Worm (Caenorhabditis elegans) whole organism, L3 larva: ENCODE results near the gene Y32B12B.8.

Source experiments
- ceh-28 ChIP-seq: fragments of 150-350 bp; optimal IDR thresholded peaks from 2 replicates; lab custom pipeline; 2014; ENCODE audit warnings: missing biosample characterization, missing genetic modification reagents, missing genetic modification characterization
- elt-2 ChIP-seq: sonication (generic microtip); optimal IDR thresholded peaks from 2 replicates; lab custom pipeline; 2016; ENCODE audit warnings: missing genetic modification reagents, mild to moderate bottlenecking, missing genetic modification characterization, missing compliant biosample characterization
- elt-3 ChIP-seq, 3 experiments: fragments of 150-350 bp in 1 of 3; sonication (generic microtip) in 2 of 3; optimal IDR thresholded peaks; 2 replicates in 2 of 3; 4 replicates in 1 of 3; lab custom pipeline; 2014 to 2017; ENCODE audit warnings: missing biosample characterization in 3 of 3, missing genetic modification characterization in 3 of 3
- eor-1 ChIP-seq, 2 experiments: fragments of 150-350 bp; optimal IDR thresholded peaks; 2 replicates each; lab custom pipeline; 2014 to 2018; ENCODE audit warnings: missing biosample characterization in 2 of 2, missing genetic modification characterization in 2 of 2
- nfya-1 ChIP-seq: sonication (generic microtip); optimal IDR thresholded peaks from 2 replicates; lab custom pipeline; 2017; ENCODE audit warnings: missing genetic modification characterization, mild to moderate bottlenecking, missing compliant biosample characterization, antibody characterized with exemption, moderate library complexity; ENCODE audit not compliant: insufficient read depth
- nhr-11 ChIP-seq: fragments of 150-350 bp; optimal IDR thresholded peaks from 2 replicates; lab custom pipeline; 2014; ENCODE audit warnings: missing biosample characterization, missing genetic modification characterization
- sea-2 ChIP-seq: fragments of 150-350 bp; sonication (generic microtip); optimal IDR thresholded peaks from 4 replicates; lab custom pipeline; 2014; ENCODE audit warnings: missing biosample characterization, missing genetic modification reagents, missing genetic modification characterization
- zag-1 ChIP-seq: fragments of 150-350 bp; optimal IDR thresholded peaks from 2 replicates; lab custom pipeline; 2014; ENCODE audit warnings: missing biosample characterization, missing genetic modification characterization
- ztf-11 ChIP-seq: fragments of 150-350 bp; optimal IDR thresholded peaks from 2 replicates; lab custom pipeline; 2014; ENCODE audit warnings: missing biosample characterization, missing genetic modification characterization

- TF ChIP-seq elt-3 (tag; optimal IDR thresholded peaks at IDR 0.05; lab: Kevin White, UChicago) (no peak), zag-1 (no peak), eor-1 (tag; optimal IDR thresholded peaks at IDR 0.05; lab: Kevin White, UChicago) (no peak), elt-2 (no peak), nfya-1 (tag; lab: Kevin White, UChicago) (no peak), sea-2 (GFP tag; lab: Kevin White, UChicago) (no peak), ztf-11 (tag; lab: Kevin White, UChicago) (no peak), ceh-28 (no peak), nhr-11 (tag; lab: Kevin White, UChicago) (no peak)
These were observed 15.4 kb downstream of the Y32B12B.8 start, which contains the start of gene srbc-65 for ce11 chrV:16550680-16551079.
